Worm (Caenorhabditis elegans) whole organism, L4 larva: ENCODE results near the gene Y51H4A.937.
"Not testable (repeated sequence)": the region's sequence is repeated elsewhere in the genome, so short reads cannot be mapped to it uniquely, and the experiment has no call there.

ENCODE experiments used
- R02D3.7 ChIP-seq: fragments of 150-350 bp; sonication (generic microtip); optimal IDR thresholded peaks from 3 replicates; lab custom pipeline; 2014; ENCODE audit warnings: missing biosample characterization, missing genetic modification characterization
- ZK546.5 ChIP-seq, 2 experiments: sonication (generic microtip); optimal IDR thresholded peaks; 2 replicates each; lab custom pipeline; 2017; ENCODE audit warnings: missing biosample characterization in 2 of 2, missing genetic modification characterization in 2 of 2
- ama-1 ChIP-seq: fragments of 150-350 bp; optimal IDR thresholded peaks from 2 replicates; lab custom pipeline; 2014; ENCODE audit warnings: inconsistent platforms, mixed read lengths
- attf-4 ChIP-seq: sonication (generic microtip); optimal IDR thresholded peaks from 3 replicates; lab custom pipeline; 2017; ENCODE audit warnings: missing biosample characterization, missing genetic modification characterization
- daf-8 ChIP-seq: fragments of 200-800 bp; sonication (Bioruptor generic); IDR thresholded peaks from 2 replicates; pipeline ENCODE4 v1.3.6; 2022; ENCODE audit warnings: missing genetic modification characterization, missing compliant biosample characterization
- hlh-11 ChIP-seq: fragments of 200-800 bp; sonication (Bioruptor generic); optimal IDR thresholded peaks from 2 replicates; lab custom pipeline; 2018; ENCODE audit warnings: mild to moderate bottlenecking, missing genetic modification characterization, missing compliant biosample characterization
- lin-39 ChIP-seq: fragments of 150-350 bp; optimal IDR thresholded peaks from 2 replicates; lab custom pipeline; 2014; ENCODE audit warnings: missing biosample characterization, missing genetic modification reagents, missing genetic modification characterization
- lir-3 ChIP-seq: sonication (generic microtip); optimal IDR thresholded peaks from 2 replicates; lab custom pipeline; 2016; ENCODE audit warnings: mild to moderate bottlenecking, missing genetic modification characterization, missing compliant biosample characterization
- mdl-1 ChIP-seq, 2 experiments: fragments of 150-350 bp in 1 of 2; sonication (generic microtip) in 1 of 2; optimal IDR thresholded peaks; 2 replicates each; lab custom pipeline; 2014 to 2017; ENCODE audit warnings: missing biosample characterization in 2 of 2, missing genetic modification characterization in 2 of 2
- mep-1 ChIP-seq: fragments of 150-350 bp; sonication (generic microtip); optimal IDR thresholded peaks from 3 replicates; lab custom pipeline; 2014; ENCODE audit warnings: missing biosample characterization, missing genetic modification characterization
- nhr-77 ChIP-seq: fragments of 150-350 bp; optimal IDR thresholded peaks from 2 replicates; lab custom pipeline; 2014; ENCODE audit warnings: missing biosample characterization, missing genetic modification characterization

ce11 chrIV:16577188-16577587 lies 48.7 kb downstream of the Y51H4A.937 start:
- not testable (repeated sequence) for TF ChIP-seq hlh-11; lin-39; mep-1 (tag; lab: Kevin White, UChicago); lir-3 (tag; lab: Kevin White, UChicago); daf-8 (GFP tag; lab: Robert Waterston, UW); R02D3.7 (tag; lab: Kevin White, UChicago); mdl-1 (tag; optimal IDR thresholded peaks at IDR 0.05; lab: Kevin White, UChicago); ZK546.5 (tag; optimal IDR thresholded peaks at IDR 0.05; lab: Kevin White, UChicago); nhr-77 (tag; lab: Kevin White, UChicago); ama-1; attf-4 (tag; lab: Kevin White, UChicago)
